Fruit fly (Drosophila melanogaster) whole organism, embryonic: ENCODE data around the gene SPARC.

Source experiments
- Abd-B ChIP-seq: fragments of 200-800 bp; sonication (Bioruptor generic); optimal IDR thresholded peaks from 2 replicates; lab custom pipeline; 2018; ENCODE audit warnings: missing biosample characterization, mild to moderate bottlenecking, missing genetic modification characterization, moderate library complexity
- CG10274 ChIP-seq: fragments of 200-800 bp; sonication (Bioruptor generic); optimal IDR thresholded peaks from 3 replicates; lab custom pipeline; 2017; ENCODE audit warnings: missing biosample characterization, mild to moderate bottlenecking, missing genetic modification characterization
- CG11695 ChIP-seq: fragments of 200-800 bp; sonication (Bioruptor generic); IDR thresholded peaks from 3 replicates; pipeline ENCODE4 v1.3.6; 2022; ENCODE audit warnings: missing biosample characterization, missing genetic modification characterization
- CG14014 ChIP-seq: fragments of 200-800 bp; sonication (Bioruptor generic); IDR thresholded peaks from 2 replicates; pipeline ENCODE4 v1.3.6; 2022; ENCODE audit warnings: missing biosample characterization, missing genetic modification characterization
- CG14710 ChIP-seq: fragments of 200-800 bp; sonication (Bioruptor generic); optimal IDR thresholded peaks from 3 replicates; lab custom pipeline; 2019; ENCODE audit warnings: missing biosample characterization, mild to moderate bottlenecking, missing genetic modification characterization, moderate library complexity
- CG16779 ChIP-seq: fragments of 200-800 bp; sonication (Bioruptor generic); IDR thresholded peaks from 2 replicates; pipeline ENCODE4 v1.3.6; 2022; ENCODE audit warnings: missing biosample characterization, missing genetic modification characterization
- CG18262 ChIP-seq: fragments of 200-800 bp; optimal IDR thresholded peaks from 3 replicates; lab custom pipeline; 2019; ENCODE audit warnings: missing biosample characterization, mild to moderate bottlenecking, missing genetic modification characterization, moderate library complexity
- CG2889 ChIP-seq: fragments of 200-800 bp; sonication (Bioruptor generic); IDR thresholded peaks from 3 replicates; pipeline ENCODE4 v1.3.6; 2022; ENCODE audit warnings: missing biosample characterization, missing genetic modification characterization
- CG33557 ChIP-seq: fragments of 200-800 bp; sonication (Bioruptor generic); optimal IDR thresholded peaks from 2 replicates; lab custom pipeline; 2019; ENCODE audit warnings: missing biosample characterization, mild to moderate bottlenecking, missing genetic modification characterization, moderate library complexity
- CG4730 ChIP-seq: fragments of 200-800 bp; sonication (Bioruptor generic); IDR thresholded peaks from 2 replicates; pipeline ENCODE4 v1.3.6; 2022; ENCODE audit warnings: missing biosample characterization, missing genetic modification characterization
- CG6765 ChIP-seq: fragments of 200-800 bp; sonication (Bioruptor generic); optimal IDR thresholded peaks from 3 replicates; lab custom pipeline; 2017; ENCODE audit warnings: missing biosample characterization, mild to moderate bottlenecking, missing genetic modification characterization
- CG8290 ChIP-seq, 3 experiments: fragments of 200-800 bp; sonication (Bioruptor generic); optimal IDR thresholded peaks; 2 replicates each; lab custom pipeline; 2016 to 2019; ENCODE audit warnings: missing biosample characterization in 3 of 3, missing genetic modification characterization in 3 of 3, mild to moderate bottlenecking in 2 of 3, moderate library complexity in 1 of 3
- CG8388 ChIP-seq: fragments of 200-800 bp; sonication (Bioruptor generic); optimal IDR thresholded peaks from 2 replicates; lab custom pipeline; 2019; ENCODE audit warnings: missing biosample characterization, mild to moderate bottlenecking, missing genetic modification characterization, moderate library complexity
- Chrac-16 ChIP-seq: fragments of 200-800 bp; sonication (Bioruptor generic); optimal IDR thresholded peaks from 3 replicates; lab custom pipeline; 2016; ENCODE audit warnings: missing biosample characterization, missing genetic modification characterization
- CoRest ChIP-seq: fragments of 200-800 bp; sonication (Bioruptor generic); optimal IDR thresholded peaks from 3 replicates; lab custom pipeline; 2018; ENCODE audit warnings: missing biosample characterization, mild to moderate bottlenecking, missing genetic modification characterization, moderate library complexity
- D ChIP-seq, 2 experiments: fragments of 200-800 bp in 1 of 2; fragments of >200 bp in 1 of 2; sonication (Bioruptor generic) in 1 of 2; optimal IDR thresholded peaks; 2 replicates in 1 of 2; 3 replicates in 1 of 2; lab custom pipeline; 2017; ENCODE audit warnings: mild to moderate bottlenecking in 1 of 2, missing biosample characterization in 1 of 2, missing genetic modification characterization in 1 of 2, missing genetic modification reagents in 1 of 2
- Dad ChIP-seq: fragments of 200-800 bp; sonication (Bioruptor generic); optimal IDR thresholded peaks from 3 replicates; lab custom pipeline; 2016; ENCODE audit warnings: missing biosample characterization, missing genetic modification characterization
- Doc2 ChIP-seq: fragments of 200-800 bp; sonication (Bioruptor generic); IDR thresholded peaks from 2 replicates; pipeline ENCODE4 v1.3.6; 2022; ENCODE audit warnings: missing biosample characterization, missing genetic modification characterization
- Hsf ChIP-seq: fragments of 200-800 bp; sonication (Bioruptor generic); optimal IDR thresholded peaks from 3 replicates; lab custom pipeline; 2016; ENCODE audit warnings: missing biosample characterization, missing genetic modification characterization
- MTF-1 ChIP-seq: fragments of 200-800 bp; sonication (Bioruptor generic); optimal IDR thresholded peaks from 2 replicates; lab custom pipeline; 2018; ENCODE audit warnings: missing biosample characterization, mild to moderate bottlenecking, missing genetic modification characterization, borderline replicate concordance
- Neu2 ChIP-seq: fragments of 200-800 bp; sonication (Bioruptor generic); optimal IDR thresholded peaks from 3 replicates; lab custom pipeline; 2016; ENCODE audit warnings: missing biosample characterization, missing genetic modification characterization, borderline replicate concordance
- NfI ChIP-seq: fragments of 200-800 bp; sonication (Bioruptor generic); optimal IDR thresholded peaks from 3 replicates; lab custom pipeline; 2018; ENCODE audit warnings: missing biosample characterization, mild to moderate bottlenecking, missing genetic modification characterization, moderate library complexity
- Oli ChIP-seq: fragments of 200-800 bp; sonication (Bioruptor generic); optimal IDR thresholded peaks from 2 replicates; lab custom pipeline; 2018; ENCODE audit warnings: missing biosample characterization, mild to moderate bottlenecking, missing genetic modification characterization, moderate library complexity
- Ravus ChIP-seq: fragments of 200-800 bp; sonication (Bioruptor generic); IDR thresholded peaks from 2 replicates; pipeline ENCODE4 v1.3.6; 2022; ENCODE audit warnings: missing biosample characterization, missing genetic modification characterization
- Ssrp ChIP-seq: fragments of 200-800 bp; sonication (Bioruptor generic); optimal IDR thresholded peaks from 2 replicates; lab custom pipeline; 2018; ENCODE audit warnings: missing biosample characterization, mild to moderate bottlenecking, missing genetic modification characterization, moderate library complexity
- TFAM ChIP-seq: fragments of 200-800 bp; sonication (Bioruptor generic); optimal IDR thresholded peaks from 2 replicates; lab custom pipeline; 2017; ENCODE audit warnings: missing biosample characterization, missing genetic modification characterization, inconsistent platforms
- ac ChIP-seq: fragments of 200-800 bp; sonication (Bioruptor generic); optimal IDR thresholded peaks from 3 replicates; lab custom pipeline; 2017; ENCODE audit warnings: missing biosample characterization, mild to moderate bottlenecking, missing genetic modification characterization
- al ChIP-seq: fragments of 200-800 bp; sonication (Bioruptor generic); IDR thresholded peaks from 2 replicates; pipeline ENCODE4 v1.3.6; 2022; ENCODE audit warnings: missing biosample characterization, missing genetic modification characterization
- bab2 ChIP-seq: fragments of 200-800 bp; sonication (Bioruptor generic); optimal IDR thresholded peaks from 2 replicates; lab custom pipeline; 2016; ENCODE audit warnings: missing biosample characterization, missing genetic modification characterization
- bigmax ChIP-seq: fragments of 200-800 bp; sonication (Bioruptor generic); optimal IDR thresholded peaks from 2 replicates; lab custom pipeline; 2018; ENCODE audit warnings: missing biosample characterization, mild to moderate bottlenecking, missing genetic modification characterization
- bsh ChIP-seq, 2 experiments: fragments of 200-800 bp; sonication (Bioruptor generic); optimal IDR thresholded peaks; 2 replicates each; lab custom pipeline; 2017 to 2018; ENCODE audit warnings: mild to moderate bottlenecking in 2 of 2, missing biosample characterization in 2 of 2, missing genetic modification characterization in 2 of 2, moderate library complexity in 1 of 2
- ci ChIP-seq: fragments of 200-800 bp; sonication (Bioruptor generic); IDR thresholded peaks from 3 replicates; pipeline ENCODE4 v1.3.6; 2022; ENCODE audit warnings: missing biosample characterization, missing genetic modification characterization
- crc ChIP-seq: fragments of 200-800 bp; sonication (Bioruptor generic); optimal IDR thresholded peaks from 2 replicates; lab custom pipeline; 2016; ENCODE audit warnings: missing biosample characterization, missing genetic modification characterization
- emc ChIP-seq: fragments of 200-800 bp; sonication (Bioruptor generic); optimal IDR thresholded peaks from 2 replicates; lab custom pipeline; 2016; ENCODE audit warnings: missing biosample characterization, missing genetic modification characterization
- fru ChIP-seq: fragments of >200 bp; optimal IDR thresholded peaks from 2 replicates; lab custom pipeline; 2017
- gce ChIP-seq: fragments of 200-800 bp; sonication (Bioruptor generic); IDR thresholded peaks from 3 replicates; pipeline ENCODE4 v1.3.6; 2022; ENCODE audit warnings: missing biosample characterization, missing genetic modification characterization
- h ChIP-seq: fragments of >200 bp; optimal IDR thresholded peaks from 2 replicates; lab custom pipeline; 2017
- jing ChIP-seq: fragments of 200-800 bp; sonication (Bioruptor generic); optimal IDR thresholded peaks from 2 replicates; lab custom pipeline; 2018; ENCODE audit warnings: missing biosample characterization, mild to moderate bottlenecking, missing genetic modification characterization
- nmo ChIP-seq: fragments of 200-800 bp; sonication (Bioruptor generic); optimal IDR thresholded peaks from 2 replicates; lab custom pipeline; 2018; ENCODE audit warnings: missing biosample characterization, mild to moderate bottlenecking, missing genetic modification characterization, moderate library complexity
- odd ChIP-seq: fragments of 200-800 bp; sonication (Bioruptor generic); optimal IDR thresholded peaks from 2 replicates; lab custom pipeline; 2017; ENCODE audit warnings: missing biosample characterization, mild to moderate bottlenecking, missing genetic modification characterization
- pfk ChIP-seq: fragments of 200-800 bp; sonication (Bioruptor generic); optimal IDR thresholded peaks from 2 replicates; lab custom pipeline; 2018; ENCODE audit warnings: missing biosample characterization, mild to moderate bottlenecking, missing genetic modification characterization, moderate library complexity
- pita ChIP-seq: fragments of 200-800 bp; sonication (Bioruptor generic); optimal IDR thresholded peaks from 2 replicates; lab custom pipeline; 2017; ENCODE audit warnings: missing biosample characterization, mild to moderate bottlenecking, missing genetic modification characterization
- pnt ChIP-seq: fragments of 200-800 bp; sonication (Bioruptor generic); optimal IDR thresholded peaks from 3 replicates; lab custom pipeline; 2016; ENCODE audit warnings: missing biosample characterization, missing genetic modification characterization
- pros ChIP-seq: fragments of 200-800 bp; sonication (Bioruptor generic); optimal IDR thresholded peaks from 3 replicates; lab custom pipeline; 2019; ENCODE audit warnings: missing biosample characterization, mild to moderate bottlenecking, missing genetic modification characterization, moderate library complexity
- repo ChIP-seq: fragments of 200-800 bp; sonication (Bioruptor generic); optimal IDR thresholded peaks from 2 replicates; lab custom pipeline; 2016; ENCODE audit warnings: missing biosample characterization, missing genetic modification characterization
- sim ChIP-seq: fragments of 200-800 bp; sonication (Bioruptor generic); IDR thresholded peaks from 2 replicates; pipeline ENCODE4 v1.3.6; 2022; ENCODE audit warnings: missing biosample characterization, missing genetic modification characterization
- ssp ChIP-seq: fragments of 200-800 bp; sonication (Bioruptor generic); IDR thresholded peaks from 2 replicates; pipeline ENCODE4 v1.3.6; 2022; ENCODE audit warnings: missing biosample characterization, missing genetic modification characterization
- tna ChIP-seq: fragments of 200-800 bp; sonication (Bioruptor generic); IDR thresholded peaks from 2 replicates; pipeline ENCODE4 v1.3.6; 2022; ENCODE audit warnings: missing biosample characterization, missing genetic modification characterization; ENCODE audit not compliant: partially characterized antibody
- wdn ChIP-seq: fragments of 200-800 bp; sonication (Bioruptor generic); IDR thresholded peaks from 2 replicates; pipeline ENCODE4 v1.3.6; 2022; ENCODE audit warnings: missing biosample characterization, missing genetic modification characterization
- zen ChIP-seq: fragments of 200-800 bp; sonication (Bioruptor generic); optimal IDR thresholded peaks from 3 replicates; lab custom pipeline; 2018; ENCODE audit warnings: missing biosample characterization, mild to moderate bottlenecking, missing genetic modification characterization, moderate library complexity
- zfh2 ChIP-seq: fragments of 200-800 bp; sonication (Bioruptor generic); optimal IDR thresholded peaks from 2 replicates; lab custom pipeline; 2016; ENCODE audit warnings: missing biosample characterization, missing genetic modification characterization

Gene SPARC

DNA sequence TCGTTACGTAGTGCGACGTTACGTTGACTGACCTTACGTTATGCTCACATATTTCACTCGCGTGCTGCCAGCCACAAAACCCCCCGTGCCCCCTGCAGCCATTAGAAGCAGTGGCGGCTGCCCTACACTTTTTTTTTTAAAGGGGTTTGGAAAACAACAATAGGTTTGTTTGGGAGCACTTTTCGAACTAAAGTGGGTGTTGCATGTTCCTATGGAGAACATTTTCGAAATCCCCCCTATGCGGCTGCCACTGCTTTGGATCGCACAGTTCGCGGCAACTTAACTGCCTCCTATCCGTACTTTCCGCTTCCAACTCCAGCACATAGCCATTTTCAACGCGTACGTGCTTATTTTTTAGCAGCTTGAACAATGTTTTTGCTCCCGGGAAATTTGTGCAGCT, 18.1 kb downstream of the SPARC start (continued):
- TF ChIP-seq wdn (GFP tag; lab: Robert Waterston, UW) (no peak), CG11695 (GFP tag; lab: Robert Waterston, UW) (no peak), tna (GFP tag; lab: Robert Waterston, UW) (no peak), crc (GFP tag; lab: Kevin White, UChicago) (no peak), CoRest (tag; lab: Kevin White, UChicago) (peak; percentile 5), pros (GFP tag; lab: Kevin White, UChicago) (no peak), zen (tag; lab: Kevin White, UChicago) (no peak), CG8388 (no peak), CG14014 (GFP tag; lab: Robert Waterston, UW) (peak; percentile 45; the same call in 1 of the 2 replicates), pnt (GFP tag; lab: Kevin White, UChicago) (no peak), fru (no peak), CG33557 (GFP tag; lab: Kevin White, UChicago) (no peak), Ssrp (tag; lab: Kevin White, UChicago) (no peak), CG18262 (tag; lab: Kevin White, UChicago) (no peak), bigmax (GFP tag; lab: Kevin White, UChicago) (no peak), CG10274 (GFP tag; lab: Kevin White, UChicago) (no peak), Neu2 (GFP tag; lab: Kevin White, UChicago) (no peak), Ravus (GFP tag; lab: Robert Waterston, UW) (no peak), ac (no peak), CG8290 (GFP tag; optimal IDR thresholded peaks at IDR 0.05; lab: Kevin White, UChicago) (no peak), CG8290 (tag; optimal IDR thresholded peaks at IDR 0.05; lab: Kevin White, UChicago) (peak in 1 of 2 experiments; percentile 28), NfI (GFP tag; lab: Kevin White, UChicago) (no peak), jing (GFP tag; lab: Kevin White, UChicago) (no peak), Oli (no peak), nmo (GFP tag; lab: Kevin White, UChicago) (no peak), CG16779 (GFP tag; lab: Robert Waterston, UW) (no peak), Chrac-16 (no peak), TFAM (no peak), gce (GFP tag; lab: Robert Waterston, UW) (no peak), MTF-1 (GFP tag; lab: Kevin White, UChicago) (no peak), CG14710 (no peak), Dad (GFP tag; lab: Kevin White, UChicago) (no peak), CG2889 (GFP tag; lab: Robert Waterston, UW) (0 out of 3 replicates have a peak, but pooled peaks have one; percentile 38), sim (GFP tag; lab: Robert Waterston, UW) (no peak), bsh (GFP tag; optimal IDR thresholded peaks at IDR 0.05; lab: Kevin White, UChicago) (peak in 1 of 2 experiments; percentile 1), CG4730 (no peak), ci (GFP tag; lab: Robert Waterston, UW) (peak; percentile 60; the same call in 1 of the 3 replicates), pfk (GFP tag; lab: Kevin White, UChicago) (no peak), pita (GFP tag; lab: Kevin White, UChicago) (no peak), odd (no peak), Abd-B (GFP tag; lab: Kevin White, UChicago) (peak; percentile 15), Hsf (GFP tag; lab: Kevin White, UChicago) (peak; percentile 30), repo (GFP tag; lab: Kevin White, UChicago) (no peak), h (lab: Kevin White, UChicago) (no peak), ssp (GFP tag; lab: Robert Waterston, UW) (no peak), bab2 (no peak), Doc2 (GFP tag; lab: Robert Waterston, UW) (no peak), D (optimal IDR thresholded peaks at IDR 0.05; lab: Kevin White, UChicago) (no peak), D (GFP tag; optimal IDR thresholded peaks at IDR 0.05; lab: Kevin White, UChicago) (no peak), CG6765 (GFP tag; lab: Kevin White, UChicago) (no peak), al (GFP tag; lab: Robert Waterston, UW) (no peak), zfh2 (GFP tag; lab: Kevin White, UChicago) (no peak), emc (GFP tag; lab: Kevin White, UChicago) (no peak)
